Worm (Caenorhabditis elegans): ENCODE data around the gene srv-34.

srv-34 gene

DNA sequence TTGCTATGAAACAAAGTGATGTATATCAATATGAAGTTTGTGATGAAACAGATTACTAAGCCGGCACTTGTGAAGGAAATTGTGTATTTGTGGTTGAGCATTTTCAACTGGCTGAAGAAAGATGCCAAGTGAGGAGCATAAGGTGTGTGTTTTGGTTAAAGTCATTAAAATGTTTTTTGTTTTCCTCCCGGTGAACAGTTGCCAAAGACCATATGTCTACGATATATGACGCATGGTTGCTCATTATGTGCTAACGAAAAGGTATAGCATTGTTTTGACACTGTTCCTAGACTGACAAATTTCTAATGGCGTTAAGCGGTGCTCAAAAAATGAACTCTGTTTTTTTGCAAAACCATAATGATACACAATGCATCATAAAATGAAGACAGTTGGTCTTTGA is 42.4 kb upstream of the srv-34 start, which contains the start of gene str-55:
TSS of gene str-55 (minus strand) at position 101 of the 400 bp plus-strand sequence.
- TF ChIP-seq fkh-3 (tag; optimal IDR thresholded peaks at IDR 0.05) (no peak), aptf-2 (GFP tag; conservative IDR thresholded peaks at IDR 0.05) (no peak), bed-1 (GFP tag; IDR thresholded peaks at IDR 0.05) (no peak), F52B5.7 (tag; optimal IDR thresholded peaks at IDR 0.05) (no peak), F33H1.4 (GFP tag; IDR thresholded peaks at IDR 0.05) (no peak), ztf-26 (tag; optimal IDR thresholded peaks at IDR 0.05) (no peak), lin-54 (GFP tag; optimal IDR thresholded peaks at IDR 0.05) (no peak), gei-17 (GFP tag; optimal IDR thresholded peaks at IDR 0.05) (no peak), F22D6.2 (tag; optimal IDR thresholded peaks at IDR 0.05) (no peak), tbp1 (GFP tag; optimal IDR thresholded peaks at IDR 0.05) (no peak), ztf-18 (tag; optimal IDR thresholded peaks at IDR 0.05) (no peak), egl-44 (GFP tag; IDR thresholded peaks at IDR 0.05) (no peak), B0261.1 (tag; optimal IDR thresholded peaks at IDR 0.05) (no peak), akir-1 (GFP tag; optimal IDR thresholded peaks at IDR 0.05) (no peak)

DNA sequence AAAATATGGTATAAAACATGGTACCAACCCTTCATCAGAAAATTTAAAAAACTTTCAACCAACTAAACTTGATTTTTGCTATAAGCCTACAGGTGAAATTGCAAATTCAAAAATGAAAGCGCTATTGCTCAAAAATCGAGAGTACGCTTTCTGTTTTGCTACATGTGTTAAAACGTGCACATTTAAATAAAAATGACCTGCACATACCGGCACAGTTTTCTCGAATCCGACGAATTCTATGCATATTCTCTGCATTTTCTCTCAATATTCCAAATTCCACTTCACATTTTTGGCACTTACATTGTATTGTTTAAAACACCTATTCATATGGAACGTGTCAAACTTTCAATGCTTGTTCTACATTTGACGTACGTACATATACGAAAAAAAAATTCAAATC is 35.9 kb upstream of the srv-34 start, which contains the start of gene srh-145:
TSS of gene srh-145 (plus strand) at position 193 of the 400 bp plus-strand sequence.
- TF ChIP-seq lsy-27 (tag; optimal IDR thresholded peaks at IDR 0.05; ENCODE audit: borderline replicate concordance, insufficient read depth) (no peak), F57A8.1 (GFP tag; optimal IDR thresholded peaks at IDR 0.05) (no peak), akir-1 (GFP tag; optimal IDR thresholded peaks at IDR 0.05) (no peak), fkh-3 (tag; optimal IDR thresholded peaks at IDR 0.05) (no peak), ztf-3 (GFP tag; optimal IDR thresholded peaks at IDR 0.05) (no peak), ztf-28 (GFP tag; IDR thresholded peaks at IDR 0.05) (no peak), let-607 (tag; optimal IDR thresholded peaks at IDR 0.05) (no peak), F10E7.11 (tag; optimal IDR thresholded peaks at IDR 0.05) (no peak), ceh-40 (GFP tag; IDR thresholded peaks at IDR 0.05) (no peak), ceh-100 (GFP tag; IDR thresholded peaks at IDR 0.05) (no peak), mes-4 (tag; optimal IDR thresholded peaks at IDR 0.05) (no peak)

DNA sequence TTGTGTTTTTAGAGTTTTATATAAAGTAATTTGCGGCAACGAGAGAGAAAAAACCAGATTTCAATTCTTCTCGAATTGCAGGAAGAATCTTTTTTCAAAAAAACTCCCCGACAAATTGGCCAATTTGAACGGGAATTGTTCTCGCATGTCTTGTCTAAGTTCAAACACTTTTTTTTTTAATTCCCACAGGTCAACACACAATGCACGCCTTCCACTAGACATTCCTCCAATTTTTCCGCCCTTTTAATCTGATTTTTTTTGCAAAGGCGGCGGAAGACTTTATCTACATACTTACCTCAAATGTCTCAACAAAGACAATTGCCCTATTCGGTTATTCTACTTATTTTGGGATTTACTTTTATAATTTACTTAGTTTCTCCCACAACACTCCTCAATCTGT is 33.1 kb upstream of the srv-34 start, which contains the start of gene F26D2.3:
TSS of gene F26D2.3 (plus strand) at position 301 of the 400 bp plus-strand sequence.
- TF ChIP-seq hlh-12 (tag; optimal IDR thresholded peaks at IDR 0.05) (no peak), mel-28 (tag; optimal IDR thresholded peaks at IDR 0.05; ENCODE audit: borderline replicate concordance) (no peak), F23B12.7 (tag; optimal IDR thresholded peaks at IDR 0.05; ENCODE audit: insufficient read depth) (no peak), ceh-40 (GFP tag; IDR thresholded peaks at IDR 0.05) (no peak), aptf-3 (GFP tag; IDR thresholded peaks at IDR 0.05) (no peak), K11D2.4 (GFP tag; IDR thresholded peaks at IDR 0.05) (no peak)

DNA sequence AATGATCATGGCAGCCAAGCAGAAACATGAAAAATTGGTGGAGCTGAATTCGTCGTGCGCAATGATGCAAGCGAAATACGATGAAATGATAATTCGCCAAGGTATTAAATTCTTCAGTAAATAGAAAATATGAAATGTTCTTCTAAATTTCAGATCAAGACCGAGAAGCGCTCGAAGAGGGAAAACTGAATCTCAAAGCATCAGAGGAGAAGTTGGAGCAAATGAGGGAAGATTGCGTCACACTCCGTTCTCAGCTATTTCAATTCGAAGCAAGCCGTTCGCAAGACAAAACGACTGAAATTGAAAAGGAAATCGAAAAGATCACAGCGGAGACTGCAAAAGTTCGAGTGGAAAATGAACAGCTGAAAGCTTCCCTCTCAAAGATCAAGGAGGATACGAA is 31.8 kb upstream of the srv-34 start:
- TF ChIP-seq madf-3 (GFP tag; IDR thresholded peaks at IDR 0.05): no peak
- TF ChIP-seq pha-4 (tag; optimal IDR thresholded peaks at IDR 0.05): no peak
- TF ChIP-seq die-1 (tag; optimal IDR thresholded peaks at IDR 0.05): no peak

DNA sequence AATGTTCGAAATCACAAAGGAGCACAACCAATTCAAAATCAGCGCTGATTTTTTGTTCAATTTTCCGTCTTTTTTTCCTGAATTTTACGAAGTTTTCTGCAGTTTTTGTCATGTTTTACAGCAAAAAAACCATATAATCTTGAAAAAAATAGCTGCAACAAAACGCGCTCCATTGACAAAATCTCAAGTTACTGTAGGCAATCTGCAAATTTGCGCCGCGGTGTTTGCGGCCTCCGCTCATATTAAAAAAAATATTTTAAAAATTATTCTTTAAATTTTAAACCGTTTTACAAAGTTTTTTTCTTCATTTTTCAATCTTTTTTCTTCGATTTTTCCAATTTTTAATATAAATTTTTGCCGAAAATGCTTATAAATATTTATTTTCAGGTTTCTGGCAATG is 30.8 kb upstream of the srv-34 start:
- TF ChIP-seq ceh-91 (GFP tag; IDR thresholded peaks at IDR 0.05): no peak
- TF ChIP-seq Y56A3A.18 (GFP tag; IDR thresholded peaks at IDR 0.05): no peak
- peak; percentile 81 for TF ChIP-seq lsl-1 (GFP tag; optimal IDR thresholded peaks at IDR 0.05)
- no peak for TF ChIP-seq zim-3 (tag; optimal IDR thresholded peaks at IDR 0.05)
- no peak for TF ChIP-seq hsf-1 (GFP tag; IDR thresholded peaks at IDR 0.05)
- TF ChIP-seq mcd-1 (GFP tag; IDR thresholded peaks at IDR 0.05): peak; percentile 46; the same call in 1 of the 2 replicates
- no peak for TF ChIP-seq F22D6.2 (tag; optimal IDR thresholded peaks at IDR 0.05)
- no peak for TF ChIP-seq F57C9.4 (tag; optimal IDR thresholded peaks at IDR 0.05)
- TF ChIP-seq snpc-4 (GFP tag; optimal IDR thresholded peaks at IDR 0.05): peak; percentile 3
- TF ChIP-seq snpc-4 (tag; optimal IDR thresholded peaks at IDR 0.05): peak in 1 of 4 experiments; percentile 14
- TF ChIP-seq him-1 (tag; optimal IDR thresholded peaks at IDR 0.05): peak; percentile 16
